Worm (Caenorhabditis elegans): ENCODE data around the gene F36H5.13.

Gene F36H5.13

ce11 chrII:1756582-1756981, 6.3 kb upstream of the F36H5.13 start, which contains the start of gene fbxb-53:
Gene fbxb-53 (plus strand): TSS chrII:1756882.
- TF ChIP-seq ceh-16 (tag; optimal IDR thresholded peaks at IDR 0.05) (no peak), nhr-76 (tag; optimal IDR thresholded peaks at IDR 0.05) (no peak), nfya-1 (tag; optimal IDR thresholded peaks at IDR 0.05; ENCODE audit: insufficient read depth) (no peak), pha-4 (tag; optimal IDR thresholded peaks at IDR 0.05) (no peak), daf-12 (tag; optimal IDR thresholded peaks at IDR 0.05) (no peak), nhr-12 (tag; optimal IDR thresholded peaks at IDR 0.05) (no peak), unc-62 (GFP tag; optimal IDR thresholded peaks at IDR 0.05) (no peak)

DNA sequence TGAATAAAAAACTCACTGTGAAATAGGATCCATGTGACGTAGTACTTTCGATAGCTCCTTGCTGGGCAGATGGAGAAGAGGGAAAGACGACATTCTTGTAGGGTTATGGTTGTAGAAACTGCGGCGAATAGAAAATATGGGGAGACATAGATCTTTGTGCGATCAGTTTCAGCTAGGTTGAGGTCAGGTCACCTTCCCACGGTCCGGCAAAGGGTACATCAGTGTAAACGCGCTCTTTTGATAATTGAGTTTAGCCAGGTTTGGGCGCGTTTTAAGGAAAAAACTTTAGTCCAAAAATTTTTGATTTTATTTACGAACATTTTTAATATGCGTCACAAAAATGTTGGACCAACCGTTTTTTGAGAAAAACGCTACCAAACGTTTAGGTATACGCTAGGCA, 5.8 kb upstream of the F36H5.13 start, which contains the start of gene F36H5.17:
Gene F36H5.17 (minus strand): TSS at position 101 of the 400 bp plus-strand sequence.
- no peak for TF ChIP-seq ZK546.5 (tag; optimal IDR thresholded peaks at IDR 0.05)
- no peak for TF ChIP-seq ztf-4 (tag; optimal IDR thresholded peaks at IDR 0.05)
- no peak for TF ChIP-seq snpc-4 (tag; optimal IDR thresholded peaks at IDR 0.05)
- TF ChIP-seq nhr-23 (tag; optimal IDR thresholded peaks at IDR 0.05) = no peak
- TF ChIP-seq mml-1 (tag; optimal IDR thresholded peaks at IDR 0.05) = no peak
- no peak for TF ChIP-seq skn-1 (tag; optimal IDR thresholded peaks at IDR 0.05)
- TF ChIP-seq ztf-11 (tag; optimal IDR thresholded peaks at IDR 0.05) = no peak
- TF ChIP-seq ceh-28 (tag; optimal IDR thresholded peaks at IDR 0.05) = no peak
- no peak for TF ChIP-seq ceh-16 (tag; optimal IDR thresholded peaks at IDR 0.05)
- no peak for TF ChIP-seq nfya-1 (tag; optimal IDR thresholded peaks at IDR 0.05; ENCODE audit: insufficient read depth)
- no peak for TF ChIP-seq elt-2 (tag; optimal IDR thresholded peaks at IDR 0.05)
- TF ChIP-seq sea-2 (GFP tag; optimal IDR thresholded peaks at IDR 0.05) = no peak
- TF ChIP-seq pqm-1 (tag; optimal IDR thresholded peaks at IDR 0.05) = no peak
- no peak for TF ChIP-seq eor-1 (tag; optimal IDR thresholded peaks at IDR 0.05)
- no peak for TF ChIP-seq egl-27 (tag; optimal IDR thresholded peaks at IDR 0.05)
- no peak for TF ChIP-seq fkh-10 (GFP tag; optimal IDR thresholded peaks at IDR 0.05)
- TF ChIP-seq nhr-67 (tag; optimal IDR thresholded peaks at IDR 0.05) = no peak
- no peak for TF ChIP-seq unc-39 (tag; optimal IDR thresholded peaks at IDR 0.05)
- TF ChIP-seq lin-15B (tag; optimal IDR thresholded peaks at IDR 0.05) = no peak

ce11 chrII:1752990-1753389, 2.7 kb upstream of the F36H5.13 start, which contains the start of gene F36H5.9:
Gene F36H5.9 (minus strand): TSS chrII:1753090.
- TF ChIP-seq unc-39 (tag; optimal IDR thresholded peaks at IDR 0.05) (no peak), daf-12 (tag; optimal IDR thresholded peaks at IDR 0.05) (no peak), egl-27 (tag; optimal IDR thresholded peaks at IDR 0.05) (no peak), eor-1 (tag; optimal IDR thresholded peaks at IDR 0.05) (no peak), nhr-11 (tag; optimal IDR thresholded peaks at IDR 0.05) (no peak), lsy-12 (tag; optimal IDR thresholded peaks at IDR 0.05) (no peak), lin-15B (tag; optimal IDR thresholded peaks at IDR 0.05) (no peak)

ce11 chrII:1744183-1744582, 6.1 kb downstream of the F36H5.13 start, which contains the start of gene clec-19:
Gene clec-19 (plus strand): TSS chrII:1744483.
- TF ChIP-seq unc-62 (GFP tag; optimal IDR thresholded peaks at IDR 0.05) (no peak), aly-2 (tag; optimal IDR thresholded peaks at IDR 0.05) (no peak), elt-2 (tag; optimal IDR thresholded peaks at IDR 0.05) (no peak), egl-27 (tag; optimal IDR thresholded peaks at IDR 0.05) (no peak), nhr-76 (tag; optimal IDR thresholded peaks at IDR 0.05) (no peak), lin-15B (tag; optimal IDR thresholded peaks at IDR 0.05) (no peak), snpc-4 (tag; optimal IDR thresholded peaks at IDR 0.05) (no peak), eor-1 (tag; optimal IDR thresholded peaks at IDR 0.05) (no peak), R02D3.7 (tag; optimal IDR thresholded peaks at IDR 0.05) (no peak), jun-1 (tag; optimal IDR thresholded peaks at IDR 0.05) (no peak)

- no peak for TF ChIP-seq pha-4 (tag; optimal IDR thresholded peaks at IDR 0.05)
- TF ChIP-seq snpc-4 (tag; optimal IDR thresholded peaks at IDR 0.05) = no peak
- no peak for TF ChIP-seq mdl-1 (tag; optimal IDR thresholded peaks at IDR 0.05)
Measured at ce11 chrII:1742535-1742934, 7.8 kb downstream of the F36H5.13 start, which contains the start of gene F36H5.12. Gene F36H5.12 (plus strand): TSS chrII:1742835.

DNA sequence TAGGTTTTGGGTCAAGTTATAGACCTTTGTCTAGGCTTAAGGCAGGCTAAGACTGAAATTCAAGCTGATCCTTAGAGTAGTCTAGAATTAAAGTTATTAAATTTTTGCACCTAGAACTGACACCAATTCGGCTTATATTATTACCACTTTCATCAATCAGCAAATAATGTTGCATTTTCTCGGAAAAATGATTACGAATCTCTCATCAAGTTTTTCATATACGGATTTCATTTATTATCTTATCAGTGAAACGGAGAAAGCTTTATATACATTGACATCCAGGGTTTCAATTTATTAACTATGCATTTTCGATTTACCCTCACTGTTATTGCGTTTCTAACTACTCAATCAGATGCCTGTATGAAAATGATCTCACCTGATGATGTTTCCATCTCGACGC, 9.1 kb downstream of the F36H5.13 start, which contains the start of gene K07G6.1:
Gene K07G6.1 (plus strand): TSS at position 301 of the 400 bp plus-strand sequence.
- TF ChIP-seq elt-3 (tag; optimal IDR thresholded peaks at IDR 0.05) (no peak), nhr-43 (tag; optimal IDR thresholded peaks at IDR 0.05; ENCODE audit: poor library complexity, severe bottlenecking) (no peak)

Measured in whole organism, L3 larva.